Fruit fly (Drosophila melanogaster): ENCODE data around the gene CG5611.

CG5611 gene

DNA sequence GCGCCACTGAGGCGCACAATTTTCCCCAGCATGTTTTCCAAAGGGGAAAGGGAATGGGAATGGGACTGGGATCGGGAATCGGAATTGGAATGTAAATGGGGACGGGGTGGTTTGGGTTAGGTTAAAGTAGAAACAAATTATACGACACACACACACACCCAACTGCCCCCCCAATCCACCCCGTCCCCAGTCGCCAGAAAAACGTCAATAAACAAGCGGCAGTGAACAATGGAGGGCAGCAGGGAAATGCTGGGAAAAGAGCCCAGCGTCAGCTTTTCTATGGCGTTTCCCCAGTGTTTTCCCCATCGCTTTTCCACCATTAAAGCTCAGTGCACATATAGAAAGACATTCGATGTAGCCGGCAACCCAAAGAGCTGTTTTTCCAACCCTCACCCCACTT lies 25.2 kb downstream of the CG5611 start:
- TF ChIP-seq CG11617 (GFP tag; optimal IDR thresholded peaks at IDR 0.05) (no peak), CG5204 (GFP tag; optimal IDR thresholded peaks at IDR 0.05) (no peak), tj (GFP tag; optimal IDR thresholded peaks at IDR 0.05) (no peak), pad (GFP tag; optimal IDR thresholded peaks at IDR 0.05) (no peak), cnc (optimal IDR thresholded peaks at IDR 0.05) (no peak), CG12768 (GFP tag; optimal IDR thresholded peaks at IDR 0.05) (no peak), Clk (GFP tag; optimal IDR thresholded peaks at IDR 0.05) (no peak), CG1620 (GFP tag; optimal IDR thresholded peaks at IDR 0.05) (no peak), toe (GFP tag; optimal IDR thresholded peaks at IDR 0.05) (no peak), CG14711 (tag; optimal IDR thresholded peaks at IDR 0.05) (no peak), Crg-1 (GFP tag; optimal IDR thresholded peaks at IDR 0.05) (no peak)

DNA sequence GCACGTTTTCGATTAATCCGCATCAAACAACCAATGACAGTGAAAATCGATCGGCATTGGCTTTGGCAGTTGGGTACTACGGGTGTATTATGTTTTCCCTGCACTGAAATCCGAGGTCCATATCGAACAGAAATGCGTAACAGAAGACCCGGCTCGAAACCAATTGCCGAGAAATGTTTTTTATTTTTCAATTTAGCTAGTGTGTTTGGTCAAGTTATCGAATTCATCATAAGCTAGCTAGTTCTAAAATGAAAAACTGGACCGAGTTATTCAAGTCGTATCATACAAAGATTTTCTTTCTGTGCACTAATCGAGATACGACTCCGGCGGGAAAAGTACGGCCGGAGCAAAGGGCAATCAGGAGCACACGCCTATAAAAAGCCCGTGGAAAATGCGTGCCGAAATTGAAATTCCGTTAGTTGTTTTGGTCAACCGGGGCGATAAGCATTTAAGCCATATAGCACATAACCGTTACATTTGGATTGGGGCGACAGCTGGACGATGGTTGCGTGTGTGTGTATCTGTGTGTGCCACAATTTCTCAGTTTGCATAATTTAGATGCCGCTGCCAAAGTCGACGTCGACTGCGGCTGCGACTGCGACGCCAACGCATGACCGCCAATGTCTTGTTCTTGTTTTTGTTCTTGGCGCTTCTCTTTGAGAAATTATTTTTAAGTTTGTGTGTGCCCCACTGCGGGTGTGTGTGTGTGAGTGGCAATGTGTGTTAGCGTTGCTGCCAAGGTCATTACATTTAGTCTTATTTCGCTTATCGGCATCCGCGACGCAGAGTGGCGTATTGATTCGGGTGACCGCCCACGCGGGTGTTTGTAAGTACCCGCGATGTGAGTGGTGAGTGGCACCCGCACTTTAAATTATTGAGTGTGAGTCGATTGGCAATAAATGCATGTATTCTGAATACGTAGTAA lies 26.5 kb downstream of the CG5611 start:
- no peak for TF ChIP-seq ovo (GFP tag; optimal IDR thresholded peaks at IDR 0.05)
- no peak for TF ChIP-seq cic (GFP tag; optimal IDR thresholded peaks at IDR 0.05)
- no peak for TF ChIP-seq CG1620 (GFP tag; optimal IDR thresholded peaks at IDR 0.05)
- no peak for TF ChIP-seq toe (GFP tag; optimal IDR thresholded peaks at IDR 0.05)
- TF ChIP-seq CG14711 (tag; optimal IDR thresholded peaks at IDR 0.05): no peak
- TF ChIP-seq CG7101 (tag; optimal IDR thresholded peaks at IDR 0.05): no peak
- no peak for TF ChIP-seq pad (GFP tag; optimal IDR thresholded peaks at IDR 0.05)
- TF ChIP-seq cnc (optimal IDR thresholded peaks at IDR 0.05): no peak
- no peak for TF ChIP-seq Hr96 (GFP tag; optimal IDR thresholded peaks at IDR 0.05)
- no peak for TF ChIP-seq CG33017 (tag; optimal IDR thresholded peaks at IDR 0.05)

DNA sequence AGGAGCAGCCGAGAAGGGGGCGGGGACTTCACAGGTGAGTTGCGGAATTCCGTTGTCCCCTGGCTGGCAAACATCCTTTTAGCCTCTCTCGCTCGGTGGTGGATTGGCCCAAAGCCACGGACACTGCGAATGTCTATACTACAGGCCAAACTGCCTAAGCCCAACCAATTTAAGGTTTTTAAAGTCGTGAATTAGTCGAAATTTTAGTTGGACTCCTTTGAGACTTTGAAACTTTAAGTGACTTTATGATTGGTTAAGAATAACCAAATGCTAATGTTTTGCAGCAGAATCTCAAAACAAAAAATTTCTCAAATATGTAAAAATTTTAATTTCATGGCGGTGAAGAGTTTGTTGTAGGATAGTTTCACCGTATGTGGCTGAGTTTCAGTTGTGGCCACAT lies 27.3 kb downstream of the CG5611 start:
- peak; percentile 11 for TF ChIP-seq CG5204 (GFP tag; optimal IDR thresholded peaks at IDR 0.05)
- no peak for TF ChIP-seq cnc (optimal IDR thresholded peaks at IDR 0.05)

DNA sequence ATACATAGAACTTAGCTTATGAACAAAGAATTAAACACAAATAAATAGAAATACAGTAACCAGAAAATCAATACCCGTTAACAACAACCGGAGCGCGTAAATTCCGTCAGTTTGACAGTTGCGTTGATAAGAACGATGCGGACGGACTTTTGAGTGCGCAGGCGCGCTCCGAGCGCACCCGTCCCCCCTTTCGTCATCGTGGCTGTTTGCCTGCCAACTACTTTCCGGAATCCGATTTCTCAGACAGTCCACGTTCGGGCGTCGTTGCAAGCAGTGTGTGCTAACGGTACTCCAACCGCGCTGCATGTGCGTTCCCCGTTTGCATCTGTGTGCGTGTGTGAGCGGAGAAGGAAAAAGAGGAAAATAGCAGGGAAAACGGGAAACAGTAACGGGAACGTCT lies 27.9 kb downstream of the CG5611 start:
- TF ChIP-seq CG5204 (GFP tag; optimal IDR thresholded peaks at IDR 0.05): no peak
- peak; percentile 72 for TF ChIP-seq Mnt (GFP tag; optimal IDR thresholded peaks at IDR 0.05)
- no peak for TF ChIP-seq CG12768 (GFP tag; optimal IDR thresholded peaks at IDR 0.05)

DNA sequence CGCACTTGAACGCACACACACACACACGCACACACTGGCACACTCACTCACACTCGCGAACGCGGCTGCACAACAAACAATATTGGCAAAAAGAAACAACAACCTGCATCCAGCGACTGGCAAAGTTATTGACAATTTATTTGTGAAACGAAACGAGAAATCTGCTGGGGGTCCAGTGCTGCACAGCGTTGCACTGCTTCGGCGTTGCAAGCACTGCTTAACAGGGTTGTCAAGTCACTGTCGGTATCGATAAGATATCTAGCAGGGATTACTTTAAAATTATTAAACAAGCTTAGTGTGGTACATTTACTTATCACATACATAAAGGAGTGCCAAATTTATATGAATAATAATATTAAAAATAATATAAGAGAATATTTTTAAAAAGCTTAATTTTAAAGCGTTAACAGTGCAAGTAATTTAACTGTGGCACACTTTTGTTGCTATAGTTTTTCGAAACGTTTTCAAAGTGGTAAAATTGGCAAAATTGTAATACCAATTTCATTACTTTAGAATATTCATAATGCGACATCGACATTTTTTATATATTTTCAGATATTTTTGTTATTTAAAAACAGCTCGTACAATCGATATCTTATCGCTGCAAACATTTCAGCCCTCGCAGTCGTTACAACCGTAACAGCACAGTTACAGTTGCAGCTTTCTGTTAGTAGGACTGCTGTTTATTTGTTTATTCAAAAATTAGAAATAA lies 28.5 kb downstream of the CG5611 start, which contains the start of the genes dsd and Tusp:
dsd (minus strand) TSS at position 179 of the 712 bp plus-strand sequence.
Tusp (plus strand) TSS at position 662 of the 712 bp plus-strand sequence.
- no peak for TF ChIP-seq cic (GFP tag; optimal IDR thresholded peaks at IDR 0.05)
- peak; percentile 89 for TF ChIP-seq Crg-1 (GFP tag; optimal IDR thresholded peaks at IDR 0.05)
- peak; percentile 82 for TF ChIP-seq CG12768 (GFP tag; optimal IDR thresholded peaks at IDR 0.05)
- peak; percentile 75 for TF ChIP-seq Hr96 (GFP tag; optimal IDR thresholded peaks at IDR 0.05)
- TF ChIP-seq Clk (GFP tag; optimal IDR thresholded peaks at IDR 0.05): peak; percentile 47
- peak; percentile 85 for TF ChIP-seq toe (GFP tag; optimal IDR thresholded peaks at IDR 0.05)
- TF ChIP-seq cnc (optimal IDR thresholded peaks at IDR 0.05): no peak
- peak; percentile 79 for TF ChIP-seq Mnt (GFP tag; optimal IDR thresholded peaks at IDR 0.05)
- TF ChIP-seq CG33017 (tag; optimal IDR thresholded peaks at IDR 0.05): peak; percentile 66
- TF ChIP-seq bab1 (GFP tag; optimal IDR thresholded peaks at IDR 0.05): peak; percentile 63
- peak; percentile 87 for TF ChIP-seq CG1620 (GFP tag; optimal IDR thresholded peaks at IDR 0.05)
- TF ChIP-seq ovo (GFP tag; optimal IDR thresholded peaks at IDR 0.05): peak; percentile 74
- TF ChIP-seq CG14711 (tag; optimal IDR thresholded peaks at IDR 0.05): peak; percentile 92
- TF ChIP-seq CG7045 (GFP tag; optimal IDR thresholded peaks at IDR 0.05): peak; percentile 81
- TF ChIP-seq tj (GFP tag; optimal IDR thresholded peaks at IDR 0.05): peak; percentile 38
- TF ChIP-seq kay (GFP tag; ENCODE audit: borderline replicate concordance): peak; percentile 86
- peak; percentile 74 for TF ChIP-seq CG11617 (GFP tag; optimal IDR thresholded peaks at IDR 0.05)
- peak; percentile 81 for TF ChIP-seq CG7101 (tag; optimal IDR thresholded peaks at IDR 0.05)
- TF ChIP-seq CG5204 (GFP tag; optimal IDR thresholded peaks at IDR 0.05): peak; percentile 70
- TF ChIP-seq pad (GFP tag; optimal IDR thresholded peaks at IDR 0.05): peak; percentile 79

DNA sequence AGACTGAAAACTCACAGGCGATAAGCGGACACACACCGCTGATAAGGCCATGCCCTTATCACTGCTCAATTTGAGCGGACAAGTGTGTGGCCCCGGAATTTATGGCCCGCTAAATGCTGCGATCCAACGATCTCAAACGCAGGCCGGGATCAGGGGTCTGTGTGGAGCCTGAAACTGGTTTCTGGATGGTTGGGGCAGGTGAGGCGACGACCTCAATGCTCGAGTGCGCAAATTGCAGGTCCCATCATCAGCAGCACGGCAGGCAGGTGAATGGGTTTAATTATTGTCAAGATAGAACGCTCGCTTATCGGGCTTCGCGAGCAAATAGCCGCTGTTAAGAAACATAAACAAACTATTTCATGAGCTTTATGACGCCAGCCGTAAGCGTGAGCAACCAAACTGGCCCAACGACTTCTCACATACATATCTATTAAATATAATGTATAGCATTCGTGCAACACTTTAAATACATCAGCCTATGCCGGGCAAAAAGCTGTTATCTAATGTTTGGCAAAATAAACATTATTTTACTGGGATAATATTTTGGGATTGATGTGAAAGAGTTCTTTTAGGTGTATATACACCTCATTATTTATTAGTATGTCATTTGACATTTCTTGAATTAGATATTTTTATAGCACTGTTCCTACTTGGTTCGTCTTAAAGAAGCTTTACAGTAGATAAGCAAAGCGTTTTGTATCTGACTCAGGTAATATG lies 30.2 kb downstream of the CG5611 start:
- TF ChIP-seq Crg-1 (GFP tag; optimal IDR thresholded peaks at IDR 0.05) (no peak), CG7101 (tag; optimal IDR thresholded peaks at IDR 0.05) (peak; percentile 42), CG11617 (GFP tag; optimal IDR thresholded peaks at IDR 0.05) (peak; percentile 18), Mnt (GFP tag; optimal IDR thresholded peaks at IDR 0.05) (peak; percentile 9), kay (GFP tag; ENCODE audit: borderline replicate concordance) (peak; percentile 97), cnc (optimal IDR thresholded peaks at IDR 0.05) (no peak), bab1 (GFP tag; optimal IDR thresholded peaks at IDR 0.05) (no peak), CG7045 (GFP tag; optimal IDR thresholded peaks at IDR 0.05) (no peak), tj (GFP tag; optimal IDR thresholded peaks at IDR 0.05) (no peak), Hr96 (GFP tag; optimal IDR thresholded peaks at IDR 0.05) (no peak), cic (GFP tag; optimal IDR thresholded peaks at IDR 0.05) (peak; percentile 60), CG12768 (GFP tag; optimal IDR thresholded peaks at IDR 0.05) (peak; percentile 41), ovo (GFP tag; optimal IDR thresholded peaks at IDR 0.05) (no peak), toe (GFP tag; optimal IDR thresholded peaks at IDR 0.05) (no peak), CG33017 (tag; optimal IDR thresholded peaks at IDR 0.05) (no peak)

Data from whole organism, adult.